Worm (Caenorhabditis elegans): Measurements from ENCODE around the gene nspc-20.
"Not testable (repeated sequence)": the region's sequence is repeated elsewhere in the genome, so short reads cannot be mapped to it uniquely, and the experiment has no call there.

The nspc-20 gene

ce11 chrX:14525325-14526305 is 4.4 kb downstream of the nspc-20 start (continued):
- TF ChIP-seq ceh-45 (GFP tag; IDR thresholded peaks at IDR 0.05) (no peak), dmd-4 (tag; optimal IDR thresholded peaks at IDR 0.05; ENCODE audit: borderline replicate concordance) (no peak), tbx-2 (tag; optimal IDR thresholded peaks at IDR 0.05) (peak; percentile 96), ceh-22 (tag; optimal IDR thresholded peaks at IDR 0.05) (peak; percentile 78), hlh-15 (tag; optimal IDR thresholded peaks at IDR 0.05) (peak; percentile 13), mec-3 (tag; optimal IDR thresholded peaks at IDR 0.05; ENCODE audit: borderline replicate concordance) (no peak), unc-3 (GFP tag; conservative IDR thresholded peaks at IDR 0.05) (0 out of 2 replicates have a peak, but pooled peaks have one; percentile 53), unc-3 (tag; optimal IDR thresholded peaks at IDR 0.05) (peak; percentile 64), sox-2 (GFP tag; IDR thresholded peaks at IDR 0.05) (peak; percentile 79), nhr-232 (tag; optimal IDR thresholded peaks at IDR 0.05) (no peak), ttx-3 (tag; optimal IDR thresholded peaks at IDR 0.05) (peak; percentile 75), pha-4 (tag; optimal IDR thresholded peaks at IDR 0.05) (no peak), madf-2 (tag; optimal IDR thresholded peaks at IDR 0.05) (peak; percentile 67), ceh-31 (tag; optimal IDR thresholded peaks at IDR 0.05) (peak; percentile 96), eyg-1 (tag; optimal IDR thresholded peaks at IDR 0.05) (peak; percentile 62), gmeb-2 (tag; optimal IDR thresholded peaks at IDR 0.05) (peak; percentile 23), K02D7.2 (tag; optimal IDR thresholded peaks at IDR 0.05) (no peak), pqm-1 (tag; optimal IDR thresholded peaks at IDR 0.05) (peak; percentile 84), che-1 (tag; optimal IDR thresholded peaks at IDR 0.05) (no peak), elt-4 (tag; optimal IDR thresholded peaks at IDR 0.05) (no peak)

DNA sequence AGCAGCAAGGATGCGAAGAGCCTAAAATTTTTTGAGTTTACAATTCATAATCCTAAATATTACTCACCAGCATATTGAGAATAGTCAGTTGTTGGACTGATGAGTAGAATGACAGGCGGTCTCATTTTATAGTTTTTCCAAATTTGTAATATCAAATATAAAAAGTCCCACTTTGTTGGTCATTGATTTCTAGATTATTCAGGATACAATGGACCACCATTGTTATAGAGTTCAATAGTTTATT is 5.0 kb downstream of the nspc-20 start, which contains the start of gene nspc-17:
nspc-17 (minus strand) TSS at position 101 of the 244 bp plus-strand sequence.
- not testable (repeated sequence) for TF ChIP-seq nfya-1 (tag; optimal IDR thresholded peaks at IDR 0.05); C38D4.7 (GFP tag; optimal IDR thresholded peaks at IDR 0.05); pax-1 (tag; optimal IDR thresholded peaks at IDR 0.05)

ce11 chrX:14523275-14523674 is 6.7 kb downstream of the nspc-20 start, which contains the start of gene nspc-16:
TSS of gene nspc-16 (plus strand) at chrX:14523575.
- TF ChIP-seq C08G9.2 (tag; optimal IDR thresholded peaks at IDR 0.05) (no peak), lin-11 (tag; optimal IDR thresholded peaks at IDR 0.05) (no peak), pax-1 (tag; optimal IDR thresholded peaks at IDR 0.05) (no peak), pros-1 (tag; optimal IDR thresholded peaks at IDR 0.05) (no peak), tbx-7 (tag; optimal IDR thresholded peaks at IDR 0.05) (no peak), K02D7.2 (tag; optimal IDR thresholded peaks at IDR 0.05) (no peak), hlh-15 (tag; optimal IDR thresholded peaks at IDR 0.05) (no peak)

- TF ChIP-seq hlh-30 (tag; optimal IDR thresholded peaks at IDR 0.05; ENCODE audit: insufficient read depth) (no peak), ceh-48 (tag; optimal IDR thresholded peaks at IDR 0.05) (no peak), ceh-34 (tag; optimal IDR thresholded peaks at IDR 0.05) (no peak), fkh-10 (GFP tag; optimal IDR thresholded peaks at IDR 0.05) (no peak), gmeb-2 (tag; optimal IDR thresholded peaks at IDR 0.05) (no peak), fax-1 (tag; optimal IDR thresholded peaks at IDR 0.05) (no peak), hlh-6 (tag; optimal IDR thresholded peaks at IDR 0.05) (no peak), unc-42 (tag; optimal IDR thresholded peaks at IDR 0.05) (no peak)
Observed at ce11 chrX:14520463-14520862, 9.5 kb downstream of the nspc-20 start, which contains the start of gene D1025.1. TSS of gene D1025.1 (plus strand) at chrX:14520763.

DNA sequence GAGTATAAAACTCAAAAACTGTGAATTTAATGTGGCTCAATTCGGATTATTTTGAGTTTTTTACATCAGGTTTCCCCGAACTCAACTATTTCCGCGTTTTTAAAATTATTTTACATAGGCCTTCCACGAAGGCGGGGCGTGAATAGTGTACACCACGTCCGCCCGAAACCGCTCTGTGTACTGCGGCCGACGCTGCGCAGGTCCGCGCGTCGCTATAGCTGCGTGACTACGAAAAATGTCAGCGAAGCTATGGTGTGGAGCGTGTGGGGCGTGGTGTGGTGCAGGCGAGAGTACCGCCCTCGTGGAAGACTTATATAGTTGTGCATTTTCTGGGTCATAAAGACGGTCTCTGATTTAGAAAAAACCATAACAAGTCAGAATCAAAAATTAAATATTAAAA is 12.2 kb downstream of the nspc-20 start:
- TF ChIP-seq unc-86 (tag; optimal IDR thresholded peaks at IDR 0.05) (no peak), ceh-9 (tag; optimal IDR thresholded peaks at IDR 0.05) (no peak), K02D7.2 (tag; optimal IDR thresholded peaks at IDR 0.05) (no peak), hlh-30 (tag; optimal IDR thresholded peaks at IDR 0.05; ENCODE audit: insufficient read depth) (no peak), madf-2 (tag; optimal IDR thresholded peaks at IDR 0.05) (no peak), lim-6 (tag; optimal IDR thresholded peaks at IDR 0.05) (no peak)
